Fruit fly (Drosophila melanogaster): Measurements from ENCODE around the gene CG7173.

The CG7173 gene

DNA sequence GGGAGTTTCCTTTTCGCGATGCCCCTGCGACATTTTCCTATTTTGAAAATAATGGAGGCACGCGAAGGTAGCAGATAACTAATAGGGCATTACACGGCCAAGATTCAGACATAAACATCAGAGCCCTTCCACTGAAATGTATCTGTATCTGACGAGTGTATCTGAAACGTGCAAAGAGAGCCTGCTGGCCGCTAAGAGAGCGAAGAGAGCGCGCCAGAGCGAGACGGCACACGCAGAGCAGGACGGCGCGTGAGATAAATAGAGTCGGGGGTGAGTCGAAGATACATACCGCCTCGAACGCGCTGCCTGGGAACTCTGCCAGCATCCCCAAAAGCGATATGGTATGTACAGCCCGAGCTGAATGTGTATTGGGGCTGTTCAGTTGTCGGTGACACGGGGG lies 26.7 kb upstream of the CG7173 start:
- TF ChIP-seq Hr96 (GFP tag; optimal IDR thresholded peaks at IDR 0.05) = no peak
- TF ChIP-seq CG14711 (tag; optimal IDR thresholded peaks at IDR 0.05) = peak; percentile 60

DNA sequence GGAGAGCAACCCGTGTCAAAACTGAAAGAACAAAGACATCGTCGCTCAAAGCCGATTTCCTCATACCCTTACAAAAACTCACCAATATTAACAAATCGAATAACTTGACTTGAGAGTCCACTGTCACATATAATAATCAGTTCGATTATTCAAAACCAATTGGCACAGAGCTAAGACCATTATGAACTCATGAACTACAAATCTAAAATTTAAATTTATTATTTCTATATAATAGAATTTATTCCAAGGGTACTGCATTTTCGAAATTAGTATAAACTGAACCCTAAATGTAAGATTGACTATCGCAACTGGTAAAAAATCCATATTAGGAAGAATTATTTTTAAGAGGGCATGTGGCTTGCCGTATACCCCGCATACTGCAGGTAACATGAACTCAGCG lies 24.0 kb upstream of the CG7173 start:
- TF ChIP-seq bab1 (GFP tag; optimal IDR thresholded peaks at IDR 0.05) (no peak), ovo (GFP tag; optimal IDR thresholded peaks at IDR 0.05) (no peak), pad (GFP tag; optimal IDR thresholded peaks at IDR 0.05) (no peak), Hr96 (GFP tag; optimal IDR thresholded peaks at IDR 0.05) (no peak), cic (GFP tag; optimal IDR thresholded peaks at IDR 0.05) (no peak)

DNA sequence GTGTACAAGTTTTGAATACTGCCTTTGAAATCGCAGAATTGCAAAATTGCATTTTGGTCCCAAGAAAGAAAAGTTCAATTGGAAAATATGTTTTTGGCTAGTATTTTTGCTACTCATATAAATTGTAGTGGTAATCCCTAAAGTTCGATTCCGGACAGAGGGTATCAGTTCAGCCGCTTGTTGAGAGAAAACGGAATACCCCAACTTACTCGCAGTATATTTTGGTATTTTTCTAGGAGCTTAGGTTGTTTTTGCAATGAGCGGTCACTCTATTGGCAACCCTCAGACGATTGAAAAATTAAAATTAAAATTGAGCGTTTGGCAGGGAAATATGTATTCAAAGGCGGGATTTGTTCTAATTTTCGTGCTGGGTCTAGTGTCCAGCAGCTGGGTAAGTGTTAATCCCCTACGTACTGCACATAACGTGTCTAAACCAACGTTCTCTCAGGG lies 16.3 kb upstream of the CG7173 start:
- TF ChIP-seq CG12768 (GFP tag; optimal IDR thresholded peaks at IDR 0.05) (no peak), CG11617 (GFP tag; optimal IDR thresholded peaks at IDR 0.05) (no peak), pad (GFP tag; optimal IDR thresholded peaks at IDR 0.05) (no peak)

DNA sequence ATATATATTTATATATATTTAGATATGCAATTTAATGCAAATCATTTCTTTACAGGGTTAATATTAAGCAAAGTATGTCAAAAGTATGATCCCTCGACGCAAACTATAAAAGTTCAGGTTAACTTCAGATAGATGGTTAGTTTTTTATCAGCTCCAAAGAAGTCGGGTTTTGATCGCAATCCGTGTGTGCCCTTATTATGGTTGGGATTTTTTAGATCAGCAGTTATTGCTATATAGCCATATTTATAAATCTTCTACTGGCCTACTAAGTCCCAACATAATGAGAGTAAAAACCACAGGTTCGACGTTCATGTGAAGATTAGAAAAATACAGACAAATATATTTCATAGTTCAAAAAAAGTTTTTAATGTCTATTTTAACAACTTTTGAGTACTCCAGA lies 15.8 kb upstream of the CG7173 start, which contains the start of gene EMC10:
TSS of gene EMC10 (plus strand) at position 301 of the 400 bp plus-strand sequence.
- TF ChIP-seq cnc (optimal IDR thresholded peaks at IDR 0.05) = no peak
- TF ChIP-seq kay (GFP tag; ENCODE audit: borderline replicate concordance) = peak; percentile 44

DNA sequence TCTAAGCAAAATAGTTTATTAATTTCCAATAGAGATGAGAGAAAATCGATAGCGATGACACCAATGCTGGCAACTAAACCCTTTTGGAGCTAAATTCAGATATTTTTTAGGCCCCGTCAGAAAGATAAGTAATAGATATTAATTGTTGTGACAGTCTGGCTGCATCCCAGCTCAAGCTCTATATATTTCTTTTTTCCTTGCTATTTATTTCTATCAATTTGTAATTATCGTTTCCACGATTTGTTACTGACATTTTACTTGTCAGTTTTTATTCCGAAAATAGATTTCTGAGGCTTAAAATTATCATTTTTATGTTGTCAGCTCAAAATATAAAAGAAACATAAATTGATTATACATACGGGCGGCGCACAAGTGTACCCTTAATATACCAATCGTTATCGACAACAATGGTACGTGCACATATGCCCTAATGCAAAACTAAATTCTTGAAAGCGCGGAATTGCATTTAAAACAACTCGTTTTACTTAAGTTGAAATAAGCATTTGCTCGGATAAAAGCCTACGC lies 10.9 kb upstream of the CG7173 start, which contains the start of the genes CRIF and SMC5:
TSS of gene CRIF (minus strand) at position 51 of the 525 bp plus-strand sequence.
TSS of gene SMC5 (plus strand) at position 329 of the 525 bp plus-strand sequence.
- TF ChIP-seq CG7045 (GFP tag; optimal IDR thresholded peaks at IDR 0.05) (peak; percentile 59), CG14711 (tag; optimal IDR thresholded peaks at IDR 0.05) (peak; percentile 23), CG11617 (GFP tag; optimal IDR thresholded peaks at IDR 0.05) (peak; percentile 62), CG1620 (GFP tag; optimal IDR thresholded peaks at IDR 0.05) (peak; percentile 74), cic (GFP tag; optimal IDR thresholded peaks at IDR 0.05) (no peak), cnc (optimal IDR thresholded peaks at IDR 0.05) (no peak), CG5204 (GFP tag; optimal IDR thresholded peaks at IDR 0.05) (peak; percentile 81), Crg-1 (GFP tag; optimal IDR thresholded peaks at IDR 0.05) (no peak), ovo (GFP tag; optimal IDR thresholded peaks at IDR 0.05) (no peak), CG12768 (GFP tag; optimal IDR thresholded peaks at IDR 0.05) (peak; percentile 47), bab1 (GFP tag; optimal IDR thresholded peaks at IDR 0.05) (peak; percentile 69), Hr96 (GFP tag; optimal IDR thresholded peaks at IDR 0.05) (peak; percentile 76), Mnt (GFP tag; optimal IDR thresholded peaks at IDR 0.05) (peak; percentile 36), pad (GFP tag; optimal IDR thresholded peaks at IDR 0.05) (peak; percentile 21), Clk (GFP tag; optimal IDR thresholded peaks at IDR 0.05) (peak; percentile 43), tj (GFP tag; optimal IDR thresholded peaks at IDR 0.05) (peak; percentile 51), CG7101 (tag; optimal IDR thresholded peaks at IDR 0.05) (peak; percentile 57), CG33017 (tag; optimal IDR thresholded peaks at IDR 0.05) (no peak), toe (GFP tag; optimal IDR thresholded peaks at IDR 0.05) (peak; percentile 89), kay (GFP tag; ENCODE audit: borderline replicate concordance) (no peak)

DNA sequence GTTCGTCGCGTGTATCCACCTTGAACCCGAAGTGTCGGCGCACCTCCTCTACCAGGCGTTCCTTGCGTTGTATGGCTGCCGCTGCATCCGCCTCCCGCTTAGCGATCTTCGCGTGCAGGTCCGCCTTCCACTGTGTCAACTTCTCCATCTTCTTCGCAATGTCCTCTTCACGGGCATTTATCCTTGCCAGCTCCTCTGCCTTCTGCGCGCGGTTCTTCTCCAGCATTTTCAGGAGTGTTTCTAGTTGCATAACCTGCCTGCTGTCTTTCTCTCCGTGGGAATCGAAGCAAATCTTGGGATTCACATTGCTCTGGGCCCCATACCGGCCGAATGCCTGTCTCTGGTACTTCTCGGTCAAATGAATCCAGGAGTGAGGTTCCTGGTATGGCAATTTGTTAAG lies 10.2 kb upstream of the CG7173 start:
- TF ChIP-seq Mnt (GFP tag; optimal IDR thresholded peaks at IDR 0.05) (no peak), Crg-1 (GFP tag; optimal IDR thresholded peaks at IDR 0.05) (no peak), ovo (GFP tag; optimal IDR thresholded peaks at IDR 0.05) (no peak), cic (GFP tag; optimal IDR thresholded peaks at IDR 0.05) (no peak)

DNA sequence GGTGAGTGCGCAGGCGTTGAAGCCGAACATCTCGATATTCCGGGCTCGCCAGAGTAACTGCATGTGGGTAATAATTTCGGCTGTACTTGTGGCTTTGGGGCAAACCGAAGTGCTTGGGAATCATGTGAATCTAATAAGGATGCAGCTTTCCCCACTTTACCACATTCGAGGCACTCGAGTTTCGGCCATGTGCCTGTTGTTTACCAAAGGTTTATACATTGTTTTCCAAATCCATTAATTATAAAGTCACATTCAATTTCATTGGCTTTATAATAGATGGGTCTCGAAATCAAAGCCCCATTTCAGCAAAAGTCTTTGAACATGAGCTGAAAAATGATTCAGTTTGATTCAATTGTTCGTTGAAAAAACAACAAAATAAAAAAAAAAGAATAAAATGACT lies 7.1 kb upstream of the CG7173 start, which contains the start of gene CG7634:
TSS of gene CG7634 (plus strand) at position 301 of the 400 bp plus-strand sequence.
- TF ChIP-seq Mnt (GFP tag; optimal IDR thresholded peaks at IDR 0.05) (no peak), CG5204 (GFP tag; optimal IDR thresholded peaks at IDR 0.05) (no peak), bab1 (GFP tag; optimal IDR thresholded peaks at IDR 0.05) (no peak), cnc (optimal IDR thresholded peaks at IDR 0.05) (no peak), tj (GFP tag; optimal IDR thresholded peaks at IDR 0.05) (no peak), pad (GFP tag; optimal IDR thresholded peaks at IDR 0.05) (no peak), CG11617 (GFP tag; optimal IDR thresholded peaks at IDR 0.05) (no peak), Crg-1 (GFP tag; optimal IDR thresholded peaks at IDR 0.05) (no peak), Hr96 (GFP tag; optimal IDR thresholded peaks at IDR 0.05) (no peak), toe (GFP tag; optimal IDR thresholded peaks at IDR 0.05) (no peak), CG7101 (tag; optimal IDR thresholded peaks at IDR 0.05) (no peak), CG1620 (GFP tag; optimal IDR thresholded peaks at IDR 0.05) (no peak), cic (GFP tag; optimal IDR thresholded peaks at IDR 0.05) (no peak), CG7045 (GFP tag; optimal IDR thresholded peaks at IDR 0.05) (no peak), Clk (GFP tag; optimal IDR thresholded peaks at IDR 0.05) (no peak), ovo (GFP tag; optimal IDR thresholded peaks at IDR 0.05) (no peak), kay (GFP tag; ENCODE audit: borderline replicate concordance) (no peak), CG33017 (tag; optimal IDR thresholded peaks at IDR 0.05) (no peak), CG14711 (tag; optimal IDR thresholded peaks at IDR 0.05) (no peak), CG12768 (GFP tag; optimal IDR thresholded peaks at IDR 0.05) (no peak)

DNA sequence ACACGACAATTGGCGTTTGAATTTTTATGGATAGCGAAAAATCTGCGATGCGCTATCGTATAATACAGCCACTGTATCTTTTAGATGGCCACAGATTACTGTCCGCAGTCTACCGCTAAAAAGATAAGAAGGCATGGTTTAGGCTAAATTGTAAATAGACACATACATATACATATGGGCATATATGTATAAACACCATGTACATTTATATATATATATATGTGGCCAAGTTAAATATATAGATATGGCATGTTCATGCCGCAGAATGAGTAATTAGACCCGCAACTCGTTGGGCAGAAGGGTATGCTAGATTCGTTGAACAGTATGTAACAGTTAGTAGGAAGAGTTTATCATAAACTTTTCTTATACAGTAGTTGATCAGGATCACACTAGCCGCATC lies 4.1 kb upstream of the CG7173 start, which contains the start of gene CapaR:
TSS of gene CapaR (minus strand) at position 101 of the 400 bp plus-strand sequence.
- no peak for TF ChIP-seq CG11617 (GFP tag; optimal IDR thresholded peaks at IDR 0.05)
- no peak for TF ChIP-seq cnc (optimal IDR thresholded peaks at IDR 0.05)
- TF ChIP-seq CG33017 (tag; optimal IDR thresholded peaks at IDR 0.05) = no peak
- TF ChIP-seq Mnt (GFP tag; optimal IDR thresholded peaks at IDR 0.05) = no peak
- TF ChIP-seq toe (GFP tag; optimal IDR thresholded peaks at IDR 0.05) = no peak
- TF ChIP-seq CG5204 (GFP tag; optimal IDR thresholded peaks at IDR 0.05) = no peak
- no peak for TF ChIP-seq kay (GFP tag; ENCODE audit: borderline replicate concordance)
- TF ChIP-seq Hr96 (GFP tag; optimal IDR thresholded peaks at IDR 0.05) = no peak
- no peak for TF ChIP-seq pad (GFP tag; optimal IDR thresholded peaks at IDR 0.05)
- TF ChIP-seq cic (GFP tag; optimal IDR thresholded peaks at IDR 0.05) = no peak
- no peak for TF ChIP-seq Clk (GFP tag; optimal IDR thresholded peaks at IDR 0.05)
- TF ChIP-seq CG7101 (tag; optimal IDR thresholded peaks at IDR 0.05) = no peak
- TF ChIP-seq ovo (GFP tag; optimal IDR thresholded peaks at IDR 0.05) = no peak
- no peak for TF ChIP-seq Crg-1 (GFP tag; optimal IDR thresholded peaks at IDR 0.05)
- no peak for TF ChIP-seq CG12768 (GFP tag; optimal IDR thresholded peaks at IDR 0.05)
- no peak for TF ChIP-seq CG7045 (GFP tag; optimal IDR thresholded peaks at IDR 0.05)
- TF ChIP-seq CG1620 (GFP tag; optimal IDR thresholded peaks at IDR 0.05) = no peak
- no peak for TF ChIP-seq CG14711 (tag; optimal IDR thresholded peaks at IDR 0.05)
- no peak for TF ChIP-seq bab1 (GFP tag; optimal IDR thresholded peaks at IDR 0.05)

Measured in whole organism, adult.